Worm (Caenorhabditis elegans) whole organism, L1 larva: ENCODE measurements around the gene F44D12.10.

Source experiments
- C04F5.9 ChIP-seq: sonication (generic microtip); optimal IDR thresholded peaks from 2 replicates; lab custom pipeline; 2016; ENCODE audit warnings: missing genetic modification characterization, missing compliant biosample characterization
- Y116A8C.19 ChIP-seq: sonication (generic microtip); optimal IDR thresholded peaks from 2 replicates; lab custom pipeline; 2016; ENCODE audit warnings: missing compliant biosample characterization, missing genetic modification characterization, borderline replicate concordance
- aly-2 ChIP-seq: fragments of 150-350 bp; optimal IDR thresholded peaks from 2 replicates; lab custom pipeline; 2014; ENCODE audit warnings: missing biosample characterization, missing genetic modification characterization
- blmp-1 ChIP-seq: fragments of 150-350 bp; optimal IDR thresholded peaks from 2 replicates; lab custom pipeline; 2014; ENCODE audit warnings: missing biosample characterization, missing genetic modification characterization
- ceh-90 ChIP-seq: sonication (generic microtip); optimal IDR thresholded peaks from 2 replicates; lab custom pipeline; 2016; ENCODE audit warnings: missing genetic modification characterization, missing compliant biosample characterization
- dpl-1 ChIP-seq, 3 experiments: fragments of 150-350 bp in 2 of 3; sonication (generic microtip) in 1 of 3; optimal IDR thresholded peaks; 2 replicates each; lab custom pipeline; 2014 to 2017; ENCODE audit warnings: missing biosample characterization in 3 of 3, missing genetic modification characterization in 3 of 3, missing genetic modification reagents in 3 of 3
- efl-1 ChIP-seq, 4 experiments: fragments of 150-350 bp; optimal IDR thresholded peaks in 3 of 4; peaks in 1 of 4; 1 replicate in 1 of 4; 2 replicates in 3 of 4; lab custom pipeline; 2014; ENCODE audit warnings: missing biosample characterization in 2 of 4, missing genetic modification characterization in 2 of 4, missing genetic modification reagents in 2 of 4
- egl-13 ChIP-seq: sonication (generic microtip); optimal IDR thresholded peaks from 2 replicates; lab custom pipeline; 2016; ENCODE audit warnings: missing genotype, missing genetic modification reagents, missing genetic modification characterization, missing compliant biosample characterization
- egl-27 ChIP-seq, 2 experiments: fragments of 150-350 bp in 1 of 2; sonication (generic microtip); optimal IDR thresholded peaks; 3 replicates each; lab custom pipeline; 2017 to 2018; ENCODE audit warnings: missing biosample characterization in 2 of 2, missing genetic modification characterization in 2 of 2, missing genetic modification reagents in 2 of 2
- elt-2 ChIP-seq: sonication (generic microtip); optimal IDR thresholded peaks from 2 replicates; lab custom pipeline; 2016; ENCODE audit warnings: missing genetic modification characterization, mild to moderate bottlenecking, inconsistent platforms, missing compliant biosample characterization, missing genetic modification reagents
- fkh-4 ChIP-seq: sonication (generic microtip); optimal IDR thresholded peaks from 2 replicates; lab custom pipeline; 2016; ENCODE audit warnings: missing compliant biosample characterization, missing genetic modification characterization, borderline replicate concordance
- fkh-8 ChIP-seq: sonication (generic microtip); optimal IDR thresholded peaks from 2 replicates; lab custom pipeline; 2016; ENCODE audit warnings: mild to moderate bottlenecking, missing genetic modification characterization, missing compliant biosample characterization
- fos-1 ChIP-seq: fragments of 150-350 bp; optimal IDR thresholded peaks from 2 replicates; lab custom pipeline; 2014; ENCODE audit warnings: missing biosample characterization, missing genetic modification characterization
- grh-1 ChIP-seq: fragments of 200-800 bp; sonication (Bioruptor generic); IDR thresholded peaks from 2 replicates; pipeline ENCODE4 v1.3.6; 2022; ENCODE audit warnings: missing genetic modification reagents, missing genetic modification characterization, missing compliant biosample characterization
- hlh-17 ChIP-seq: fragments of 200-800 bp; sonication (Bioruptor generic); optimal IDR thresholded peaks from 2 replicates; lab custom pipeline; 2018; ENCODE audit warnings: missing genetic modification characterization, mild to moderate bottlenecking, missing compliant biosample characterization, moderate library complexity, borderline replicate concordance
- hlh-4 ChIP-seq: sonication (generic microtip); optimal IDR thresholded peaks from 2 replicates; lab custom pipeline; 2016; ENCODE audit warnings: mild to moderate bottlenecking, missing genetic modification characterization, missing compliant biosample characterization
- lin-14 ChIP-seq: fragments of 200-800 bp; sonication (Bioruptor generic); optimal IDR thresholded peaks from 2 replicates; lab custom pipeline; 2018; ENCODE audit warnings: mild to moderate bottlenecking, missing genetic modification characterization, moderate library complexity, missing compliant biosample characterization
- lin-35 ChIP-seq, 2 experiments: fragments of 150-350 bp; optimal IDR thresholded peaks; 2 replicates each; lab custom pipeline; 2014; ENCODE audit warnings: missing biosample characterization in 2 of 2, missing genetic modification characterization in 2 of 2, missing genetic modification reagents in 2 of 2
- lsy-2 ChIP-seq, 2 experiments: fragments of 150-350 bp; optimal IDR thresholded peaks; 2 replicates each; lab custom pipeline; 2014; ENCODE audit warnings: missing biosample characterization in 2 of 2, missing genetic modification characterization in 2 of 2
- mef-2 ChIP-seq: fragments of 150-350 bp; optimal IDR thresholded peaks from 2 replicates; lab custom pipeline; 2014; ENCODE audit warnings: missing biosample characterization, missing genetic modification characterization
- mep-1 ChIP-seq: fragments of 150-350 bp; optimal IDR thresholded peaks from 2 replicates; lab custom pipeline; 2014; ENCODE audit warnings: missing biosample characterization, missing genetic modification characterization
- nhr-20 ChIP-seq: sonication (generic microtip); optimal IDR thresholded peaks from 2 replicates; lab custom pipeline; 2016; ENCODE audit warnings: mild to moderate bottlenecking, missing genetic modification characterization, missing compliant biosample characterization
- nhr-47 ChIP-seq: sonication (generic microtip); optimal IDR thresholded peaks from 2 replicates; lab custom pipeline; 2016; ENCODE audit warnings: mild to moderate bottlenecking, missing genetic modification characterization, moderate library complexity, missing compliant biosample characterization
- nhr-71 ChIP-seq: sonication (generic microtip); optimal IDR thresholded peaks from 2 replicates; lab custom pipeline; 2016; ENCODE audit warnings: mild to moderate bottlenecking, missing genetic modification characterization, moderate library complexity, missing compliant biosample characterization
- nhr-84 ChIP-seq: sonication (generic microtip); optimal IDR thresholded peaks from 2 replicates; lab custom pipeline; 2017; ENCODE audit warnings: missing biosample characterization, missing genetic modification characterization
- nhr-85 ChIP-seq: sonication (generic microtip); peaks from one replicate; lab custom pipeline; 2016; ENCODE audit warnings: missing genetic modification characterization, inconsistent platforms, missing compliant biosample characterization
- nhr-90 ChIP-seq: sonication (generic microtip); optimal IDR thresholded peaks from 2 replicates; lab custom pipeline; 2016; ENCODE audit warnings: mild to moderate bottlenecking, missing genetic modification characterization, missing compliant biosample characterization; ENCODE audit not compliant: poor library complexity
- skn-1 ChIP-seq: fragments of 150-350 bp; optimal IDR thresholded peaks from 2 replicates; lab custom pipeline; 2014; ENCODE audit warnings: missing biosample characterization, missing genetic modification characterization
- snpc-4 ChIP-seq: fragments of 150-350 bp; optimal IDR thresholded peaks from 2 replicates; lab custom pipeline; 2014; ENCODE audit warnings: missing biosample characterization, missing genetic modification characterization
- snu-23 ChIP-seq: sonication (generic microtip); optimal IDR thresholded peaks from 2 replicates; lab custom pipeline; 2016; ENCODE audit warnings: missing genetic modification characterization, missing compliant biosample characterization
- tbx-2 ChIP-seq: sonication (generic microtip); optimal IDR thresholded peaks from 2 replicates; lab custom pipeline; 2016; ENCODE audit warnings: missing genetic modification characterization, missing compliant biosample characterization
- unc-30 ChIP-seq: sonication (generic microtip); optimal IDR thresholded peaks from 2 replicates; lab custom pipeline; 2017; ENCODE audit warnings: missing biosample characterization, missing genetic modification characterization
- unc-62 ChIP-seq: fragments of 150-350 bp; optimal IDR thresholded peaks from 2 replicates; lab custom pipeline; 2014; ENCODE audit warnings: missing biosample characterization, missing genetic modification reagents, missing genetic modification characterization
- xbp-1 ChIP-seq: sonication (generic microtip); optimal IDR thresholded peaks from 2 replicates; lab custom pipeline; 2016; ENCODE audit warnings: missing genetic modification characterization, missing compliant biosample characterization
- ztf-11 ChIP-seq, 2 experiments: sonication (generic microtip); optimal IDR thresholded peaks; 2 replicates each; lab custom pipeline; 2016 to 2017; ENCODE audit warnings: missing genetic modification characterization in 2 of 2, missing biosample characterization in 1 of 2, missing compliant biosample characterization in 1 of 2
- ztf-4 ChIP-seq: fragments of 150-350 bp; optimal IDR thresholded peaks from 2 replicates; lab custom pipeline; 2014; ENCODE audit warnings: missing biosample characterization, missing genetic modification characterization

The F44D12.10 gene

ce11 chrIV:9998487-9999218 is 38.2 kb downstream of the F44D12.10 start, which contains the start of gene pyp-1 (continued):
- no peak for TF ChIP-seq efl-1 (optimal IDR thresholded peaks at IDR 0.05; lab: Kevin White, UChicago)
- peak in 1 of 2 experiments; percentile 28 for TF ChIP-seq efl-1 (GFP tag; optimal IDR thresholded peaks at IDR 0.05 in 1 of 2; lab: Kevin White, UChicago)
- no peak for TF ChIP-seq egl-27 (tag; optimal IDR thresholded peaks at IDR 0.05; lab: Kevin White, UChicago)
- TF ChIP-seq hlh-17 (GFP tag; lab: Kevin White, UChicago): no peak
- TF ChIP-seq mef-2 (tag; lab: Kevin White, UChicago): no peak
- TF ChIP-seq elt-2 (tag; lab: Kevin White, UChicago): peak; percentile 20
- TF ChIP-seq nhr-84: no peak
- peak; percentile 45 for TF ChIP-seq nhr-71 (tag; lab: Kevin White, UChicago)
- no peak for TF ChIP-seq snpc-4

- TF ChIP-seq lin-35 (GFP tag; optimal IDR thresholded peaks at IDR 0.05; lab: Kevin White, UChicago) (peak in 1 of 2 experiments; percentile 48), egl-13 (tag; lab: Kevin White, UChicago) (no peak), fkh-4 (no peak), lin-14 (GFP tag; lab: Kevin White, UChicago) (peak; percentile 9), efl-1 (optimal IDR thresholded peaks at IDR 0.05; lab: Kevin White, UChicago) (peak in 1 of 2 experiments; percentile 23), efl-1 (GFP tag; optimal IDR thresholded peaks at IDR 0.05 in 1 of 2; lab: Kevin White, UChicago) (peak in 1 of 2 experiments; percentile 82), fkh-8 (no peak), nhr-20 (tag; lab: Kevin White, UChicago) (peak; percentile 22), hlh-17 (GFP tag; lab: Kevin White, UChicago) (no peak), nhr-71 (tag; lab: Kevin White, UChicago) (peak; percentile 25), fos-1 (tag; lab: Kevin White, UChicago) (no peak), mep-1 (tag; lab: Kevin White, UChicago) (no peak), unc-62 (GFP tag; lab: Kevin White, UChicago) (no peak), nhr-47 (tag; lab: Kevin White, UChicago) (peak; percentile 13), nhr-90 (tag; lab: Kevin White, UChicago) (peak; percentile 28), nhr-85 (tag; lab: Kevin White, UChicago) (peak; percentile 60), C04F5.9 (tag; lab: Kevin White, UChicago) (no peak), xbp-1 (tag; lab: Kevin White, UChicago) (peak; percentile 8), snu-23 (GFP tag; lab: Kevin White, UChicago) (no peak), tbx-2 (tag; lab: Kevin White, UChicago) (peak; percentile 22), ztf-4 (tag; lab: Kevin White, UChicago) (peak; percentile 52), blmp-1 (tag; lab: Kevin White, UChicago) (no peak), ztf-11 (tag; optimal IDR thresholded peaks at IDR 0.05; lab: Kevin White, UChicago) (no peak), ceh-90 (no peak), dpl-1 (GFP tag; optimal IDR thresholded peaks at IDR 0.05; lab: Kevin White, UChicago) (peak in 1 of 3 experiments; percentile 51), lsy-2 (tag; optimal IDR thresholded peaks at IDR 0.05; lab: Kevin White, UChicago) (peak in 1 of 2 experiments; percentile 26)
Measured at ce11 chrIV:9994895-9995394, 41.9 kb downstream of the F44D12.10 start, which contains the start of gene uba-1. Gene uba-1, minus strand, starts transcription at chrIV:9994945.

- no peak for TF ChIP-seq hlh-17 (GFP tag; lab: Kevin White, UChicago)
- no peak for TF ChIP-seq fkh-8
- no peak for TF ChIP-seq aly-2 (tag; lab: Kevin White, UChicago)
- peak; percentile 48 for TF ChIP-seq blmp-1 (tag; lab: Kevin White, UChicago)
- no peak for TF ChIP-seq grh-1 (GFP tag; lab: Robert Waterston, UW)
- no peak for TF ChIP-seq hlh-4 (tag; lab: Kevin White, UChicago)
- peak; percentile 33 for TF ChIP-seq skn-1 (tag; lab: Kevin White, UChicago)
- no peak for TF ChIP-seq unc-30 (tag; lab: Kevin White, UChicago)
- no peak for TF ChIP-seq Y116A8C.19 (tag; lab: Kevin White, UChicago)
- no peak for TF ChIP-seq dpl-1 (GFP tag; optimal IDR thresholded peaks at IDR 0.05; lab: Kevin White, UChicago)
Measured at ce11 chrIV:9993403-9994132, 43.3 kb downstream of the F44D12.10 start.
